Fruit fly (Drosophila melanogaster): ENCODE measurements around the gene Polr2A.

Gene Polr2A

dm6 chrX:11604094-11604493 is 34.0 kb upstream of the Polr2A start, which contains the start of gene CG2533:
Gene CG2533, minus strand, starts transcription at chrX:11604194.
- TF ChIP-seq CG12104 (GFP tag; optimal IDR thresholded peaks at IDR 0.05), result no peak
- TF ChIP-seq CG11398 (GFP tag; optimal IDR thresholded peaks at IDR 0.05), result no peak
- TF ChIP-seq pan (optimal IDR thresholded peaks at IDR 0.05), result no peak
- TF ChIP-seq pan (GFP tag; optimal IDR thresholded peaks at IDR 0.05 in 1 of 2, IDR thresholded peaks at IDR 0.05 in 1 of 2), result no peak
- TF ChIP-seq wor (GFP tag; IDR thresholded peaks at IDR 0.05), result no peak
- no peak for TF ChIP-seq CG34224 (GFP tag; IDR thresholded peaks at IDR 0.05; ENCODE audit: partially characterized antibody)
- no peak for TF ChIP-seq TFAM (GFP tag; optimal IDR thresholded peaks at IDR 0.05)
- no peak for TF ChIP-seq kah (GFP tag; optimal IDR thresholded peaks at IDR 0.05)
- TF ChIP-seq exex (tag; optimal IDR thresholded peaks at IDR 0.05), result no peak
- no peak for TF ChIP-seq GATAe (GFP tag; conservative IDR thresholded peaks at IDR 0.05)

- TF ChIP-seq dimm (GFP tag; IDR thresholded peaks at IDR 0.05) (no peak), CG9727 (GFP tag; optimal IDR thresholded peaks at IDR 0.05) (no peak), CG17385 (GFP tag; optimal IDR thresholded peaks at IDR 0.05) (peak; percentile 78), CG34224 (GFP tag; IDR thresholded peaks at IDR 0.05; ENCODE audit: partially characterized antibody) (0 out of 3 replicates have a peak, but pooled peaks have one; percentile 13), sug (tag; optimal IDR thresholded peaks at IDR 0.05) (peak; percentile 40), CG7963 (GFP tag; IDR thresholded peaks at IDR 0.05; ENCODE audit: partially characterized antibody) (no peak), CG4730 (GFP tag; IDR thresholded peaks at IDR 0.05) (no peak), E2f2 (GFP tag; IDR thresholded peaks at IDR 0.05) (no peak), B-H2 (GFP tag; optimal IDR thresholded peaks at IDR 0.05) (no peak), vvl (GFP tag; IDR thresholded peaks at IDR 0.05) (no peak), CG15696 (tag; optimal IDR thresholded peaks at IDR 0.05) (no peak), CG17359 (tag; optimal IDR thresholded peaks at IDR 0.05) (no peak), ATbp (GFP tag; optimal IDR thresholded peaks at IDR 0.05) (no peak), Atf3 (GFP tag; optimal IDR thresholded peaks at IDR 0.05) (no peak), CG2116 (GFP tag; optimal IDR thresholded peaks at IDR 0.05) (no peak), scrt (GFP tag; optimal IDR thresholded peaks at IDR 0.05) (no peak), chinmo (GFP tag; IDR thresholded peaks at IDR 0.05; ENCODE audit: partially characterized antibody) (0 out of 4 replicates have a peak, but pooled peaks have one; percentile 23), CG2129 (GFP tag; IDR thresholded peaks at IDR 0.05; ENCODE audit: partially characterized antibody) (no peak), sr (GFP tag; IDR thresholded peaks at IDR 0.05) (no peak), CG6175 (GFP tag; IDR thresholded peaks at IDR 0.05) (no peak), Drgx (GFP tag; IDR thresholded peaks at IDR 0.05) (no peak), abd-A (tag; optimal IDR thresholded peaks at IDR 0.05) (no peak), CG4360 (GFP tag; IDR thresholded peaks at IDR 0.05) (peak; percentile 70), CG31441 (GFP tag; IDR thresholded peaks at IDR 0.05) (no peak), CG11695 (GFP tag; IDR thresholded peaks at IDR 0.05) (no peak), CG17829 (tag; optimal IDR thresholded peaks at IDR 0.05) (no peak), jigr1 (GFP tag; IDR thresholded peaks at IDR 0.05) (no peak), pita (GFP tag; optimal IDR thresholded peaks at IDR 0.05) (no peak)
These were observed 31.3 kb upstream of the Polr2A start for dm6 chrX:11601408-11601807.

- no peak for TF ChIP-seq Jarid2 (GFP tag; optimal IDR thresholded peaks at IDR 0.05)
- no peak for TF ChIP-seq CG12236 (GFP tag; optimal IDR thresholded peaks at IDR 0.05)
- TF ChIP-seq kay (GFP tag; optimal IDR thresholded peaks at IDR 0.05), result peak; percentile 77
- TF ChIP-seq Hmx (GFP tag; optimal IDR thresholded peaks at IDR 0.05), result no peak
- no peak for TF ChIP-seq BtbVII (GFP tag; optimal IDR thresholded peaks at IDR 0.05)
- TF ChIP-seq Xrp1 (GFP tag; IDR thresholded peaks at IDR 0.05), result peak; percentile 25; the same call in 1 of the 2 replicates
- TF ChIP-seq disco-r (GFP tag; optimal IDR thresholded peaks at IDR 0.05), result no peak
- TF ChIP-seq Asciz (GFP tag; optimal IDR thresholded peaks at IDR 0.05), result no peak
- TF ChIP-seq CG18262 (tag; optimal IDR thresholded peaks at IDR 0.05), result peak; percentile 13
- no peak for TF ChIP-seq CG12071 (GFP tag; optimal IDR thresholded peaks at IDR 0.05)
- no peak for TF ChIP-seq CG8478 (optimal IDR thresholded peaks at IDR 0.05)
- no peak for TF ChIP-seq Usf (GFP tag; optimal IDR thresholded peaks at IDR 0.05)
- TF ChIP-seq corto (GFP tag; optimal IDR thresholded peaks at IDR 0.05), result no peak
- no peak for TF ChIP-seq CG15514 (GFP tag; optimal IDR thresholded peaks at IDR 0.05)
- TF ChIP-seq CG4360 (GFP tag; IDR thresholded peaks at IDR 0.05), result no peak
These were observed 30.8 kb upstream of the Polr2A start for dm6 chrX:11600795-11601358.

All from whole organism, embryonic.